Worm (Caenorhabditis elegans): ENCODE measurements around the gene K10D11.7.

K10D11.7 gene

DNA sequence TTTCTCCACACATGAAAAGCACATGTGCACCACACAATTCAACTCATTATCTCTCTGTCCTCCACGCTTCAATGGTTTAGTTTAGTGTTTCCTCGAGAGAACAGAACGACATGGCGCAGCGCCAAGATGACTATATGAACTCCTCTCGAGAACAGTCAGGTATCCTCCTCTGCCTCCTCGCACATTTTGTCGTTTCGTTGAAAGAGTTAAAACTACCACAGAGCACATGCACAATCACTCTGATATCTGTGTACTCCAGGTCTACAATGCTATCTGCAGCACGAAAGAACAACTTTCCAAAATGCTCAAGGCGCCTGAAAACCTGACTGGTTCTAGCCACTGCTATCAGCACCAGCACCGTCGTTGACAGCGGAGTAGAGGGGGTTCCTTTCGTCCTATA lies 31.0 kb upstream of the K10D11.7 start (continued):
- TF ChIP-seq dmd-6 (GFP tag; IDR thresholded peaks at IDR 0.05) = peak; percentile 91
- TF ChIP-seq pqm-1 (tag; optimal IDR thresholded peaks at IDR 0.05) = peak; percentile 8
- TF ChIP-seq lin-39 (tag; optimal IDR thresholded peaks at IDR 0.05) = no peak
- TF ChIP-seq F49E8.2 (tag; optimal IDR thresholded peaks at IDR 0.05; ENCODE audit: borderline replicate concordance) = no peak
- peak; percentile 12 for TF ChIP-seq gei-8 (GFP tag; optimal IDR thresholded peaks at IDR 0.05)
- peak; percentile 52 for TF ChIP-seq mxl-3 (GFP tag; optimal IDR thresholded peaks at IDR 0.05)
- peak in 1 of 2 experiments; percentile 46 for TF ChIP-seq hif-1 (tag; optimal IDR thresholded peaks at IDR 0.05)
- peak; percentile 72 for TF ChIP-seq dve-1 (tag; optimal IDR thresholded peaks at IDR 0.05; ENCODE audit: insufficient read depth)
- no peak for TF ChIP-seq vab-7 (GFP tag; IDR thresholded peaks at IDR 0.05)
- no peak for TF ChIP-seq D1046.2 (GFP tag; IDR thresholded peaks at IDR 0.05)
- TF ChIP-seq lsy-2 (tag; optimal IDR thresholded peaks at IDR 0.05) = peak in 1 of 2 experiments; percentile 1
- peak; percentile 27 for TF ChIP-seq nhr-28 (tag; optimal IDR thresholded peaks at IDR 0.05)
- 0 out of 2 replicates have a peak, but pooled peaks have one; percentile 39 for TF ChIP-seq ctbp-1 (GFP tag; IDR thresholded peaks at IDR 0.05)
- TF ChIP-seq ceh-20 (GFP tag; IDR thresholded peaks at IDR 0.05) = peak; percentile 28; the same call in 1 of the 2 replicates
- TF ChIP-seq aha-1 (tag) = peak; percentile 85
- TF ChIP-seq hmg-1.1 (GFP tag; IDR thresholded peaks at IDR 0.05) = 0 out of 2 replicates have a peak, but pooled peaks have one; percentile 17
- peak; percentile 74; the same call in 1 of the 2 replicates for TF ChIP-seq php-3 (GFP tag; IDR thresholded peaks at IDR 0.05)
- peak; percentile 17 for TF ChIP-seq nhr-10 (tag; optimal IDR thresholded peaks at IDR 0.05)

ce11 chrIV:13025853-13026343 lies 30.1 kb upstream of the K10D11.7 start:
- peak; percentile 11 for TF ChIP-seq F37D6.2 (tag; optimal IDR thresholded peaks at IDR 0.05)
- TF ChIP-seq ctbp-1 (GFP tag; IDR thresholded peaks at IDR 0.05) = 0 out of 2 replicates have a peak, but pooled peaks have one; percentile 33
- TF ChIP-seq lin-15B (tag; optimal IDR thresholded peaks at IDR 0.05) = no peak
- peak in 1 of 2 experiments; percentile 29 for TF ChIP-seq hif-1 (tag; optimal IDR thresholded peaks at IDR 0.05)
- peak; percentile 90 for TF ChIP-seq aha-1 (tag)
- peak; percentile 46; the same call in 1 of the 2 replicates for TF ChIP-seq hmg-1.1 (GFP tag; IDR thresholded peaks at IDR 0.05)
- peak; percentile 17 for TF ChIP-seq hlh-30 (tag; optimal IDR thresholded peaks at IDR 0.05; ENCODE audit: insufficient read depth)
- TF ChIP-seq tag-97 (GFP tag; IDR thresholded peaks at IDR 0.05) = no peak
- peak; percentile 32 for TF ChIP-seq mes-2 (tag; optimal IDR thresholded peaks at IDR 0.05; ENCODE audit: poor library complexity, severe bottlenecking)
- peak; percentile 42; the same call in 1 of the 2 replicates for TF ChIP-seq set-16 (GFP tag; IDR thresholded peaks at IDR 0.05)
- TF ChIP-seq F44E2.7 (GFP tag; IDR thresholded peaks at IDR 0.05) = no peak
- TF ChIP-seq mdl-1 (tag; optimal IDR thresholded peaks at IDR 0.05) = peak in 1 of 2 experiments; percentile 62
- peak; percentile 29 for TF ChIP-seq rbr-2 (tag; optimal IDR thresholded peaks at IDR 0.05)
- peak; percentile 61 for TF ChIP-seq mep-1 (tag; optimal IDR thresholded peaks at IDR 0.05)
- peak in 1 of 2 experiments; percentile 57 for TF ChIP-seq unc-62 (GFP tag; optimal IDR thresholded peaks at IDR 0.05 in 1 of 2)
- no peak for TF ChIP-seq unc-62 (tag; optimal IDR thresholded peaks at IDR 0.05)
- no peak for TF ChIP-seq T20F7.1 (GFP tag; optimal IDR thresholded peaks at IDR 0.05)
- no peak for TF ChIP-seq zfp-3 (GFP tag; conservative IDR thresholded peaks at IDR 0.05)
- TF ChIP-seq lsy-2 (tag; optimal IDR thresholded peaks at IDR 0.05) = peak; percentile 30 to 57
- TF ChIP-seq ces-1 (GFP tag; optimal IDR thresholded peaks at IDR 0.05) = peak; percentile 14

DNA sequence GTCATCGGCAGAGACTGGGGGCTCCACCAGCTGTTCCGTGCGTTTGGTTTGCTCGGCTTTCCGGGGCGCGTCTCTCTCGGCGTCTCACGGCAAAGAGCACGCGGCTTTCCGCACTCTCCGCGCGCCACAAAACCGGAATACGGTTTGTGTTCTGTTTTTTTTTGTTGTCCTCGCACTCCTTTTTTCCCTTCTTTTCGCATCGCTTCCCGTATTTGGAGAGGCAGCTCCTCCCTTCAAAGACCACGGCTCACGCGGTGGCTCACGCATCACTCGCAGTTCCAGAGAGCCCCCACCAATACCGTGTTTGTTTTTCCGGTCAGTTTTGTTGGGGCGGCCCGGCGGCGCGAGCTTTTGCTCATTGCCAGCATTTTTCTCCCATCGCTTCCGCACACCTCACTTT lies 27.1 kb upstream of the K10D11.7 start:
- no peak for TF ChIP-seq lin-29 (GFP tag; IDR thresholded peaks at IDR 0.05)
- TF ChIP-seq R02D3.7 (tag; optimal IDR thresholded peaks at IDR 0.05) = no peak
- no peak for TF ChIP-seq ZK546.5 (tag; optimal IDR thresholded peaks at IDR 0.05)
- TF ChIP-seq hmg-1.1 (GFP tag; IDR thresholded peaks at IDR 0.05) = 0 out of 2 replicates have a peak, but pooled peaks have one; percentile 12
- no peak for TF ChIP-seq unc-39 (tag; optimal IDR thresholded peaks at IDR 0.05)
- TF ChIP-seq zfp-2 (tag; optimal IDR thresholded peaks at IDR 0.05) = no peak
- peak; percentile 83 for TF ChIP-seq set-16 (GFP tag; IDR thresholded peaks at IDR 0.05)
- TF ChIP-seq daf-8 (GFP tag; IDR thresholded peaks at IDR 0.05) = no peak
- peak; percentile 63 for TF ChIP-seq aha-1 (tag)
- no peak for TF ChIP-seq mes-2 (tag; optimal IDR thresholded peaks at IDR 0.05; ENCODE audit: poor library complexity, severe bottlenecking)
- TF ChIP-seq egl-43 (GFP tag; IDR thresholded peaks at IDR 0.05) = 0 out of 2 replicates have a peak, but pooled peaks have one; percentile 26
- TF ChIP-seq skn-1 (tag; optimal IDR thresholded peaks at IDR 0.05) = no peak
